Worm (Caenorhabditis elegans): Measurements from ENCODE around the gene srx-115.

- TF ChIP-seq ZK546.5 (tag; optimal IDR thresholded peaks at IDR 0.05) (no peak), snpc-4 (tag; optimal IDR thresholded peaks at IDR 0.05) (no peak), nhr-67 (tag; optimal IDR thresholded peaks at IDR 0.05) (no peak), jun-1 (tag; optimal IDR thresholded peaks at IDR 0.05) (peak; percentile 85), pqm-1 (tag; optimal IDR thresholded peaks at IDR 0.05) (peak; percentile 84), elt-3 (tag; optimal IDR thresholded peaks at IDR 0.05) (no peak), fkh-10 (GFP tag; optimal IDR thresholded peaks at IDR 0.05) (no peak)
These were observed 2.5 kb upstream of the srx-115 start for ce11 chrV:8769154-8769553.

All from whole organism, L3 larva.